Fruit fly (Drosophila melanogaster): Measurements from ENCODE around the gene PIG-C.

- TF ChIP-seq CG11902 (GFP tag; optimal IDR thresholded peaks at IDR 0.05) (peak; percentile 43), fkh (GFP tag; optimal IDR thresholded peaks at IDR 0.05) (no peak), CG8632 (GFP tag; optimal IDR thresholded peaks at IDR 0.05) (no peak), Blimp-1 (GFP tag; optimal IDR thresholded peaks at IDR 0.05) (peak; percentile 12), CG32006 (GFP tag; optimal IDR thresholded peaks at IDR 0.05) (peak; percentile 43), achi (GFP tag; optimal IDR thresholded peaks at IDR 0.05) (peak; percentile 37), ss (GFP tag; optimal IDR thresholded peaks at IDR 0.05) (no peak)
Observed at dm6 chr3L:3300345-3300744, 18.7 kb downstream of the PIG-C start.
